Worm (Caenorhabditis elegans) whole organism, L1 larva: Measurements from ENCODE around the gene F10C2.5.
A peak's percentile ranks its signal among the peaks of the same experiment; 100 is the strongest.

ENCODE experiments used
- C04F5.9 ChIP-seq: sonication (generic microtip); optimal IDR thresholded peaks from 2 replicates; lab custom pipeline; 2016; ENCODE audit warnings: missing genetic modification characterization, missing compliant biosample characterization
- C16A3.4 ChIP-seq: fragments of 150-350 bp; optimal IDR thresholded peaks from 2 replicates; lab custom pipeline; 2014; ENCODE audit warnings: missing biosample characterization, missing genetic modification characterization
- aha-1 ChIP-seq: fragments of 150-350 bp; optimal IDR thresholded peaks from 2 replicates; lab custom pipeline; 2014; ENCODE audit warnings: missing biosample characterization, missing genetic modification characterization
- aly-2 ChIP-seq: fragments of 150-350 bp; optimal IDR thresholded peaks from 2 replicates; lab custom pipeline; 2014; ENCODE audit warnings: missing biosample characterization, missing genetic modification characterization
- blmp-1 ChIP-seq: fragments of 150-350 bp; optimal IDR thresholded peaks from 2 replicates; lab custom pipeline; 2014; ENCODE audit warnings: missing biosample characterization, missing genetic modification characterization
- ceh-63 ChIP-seq: fragments of 200-800 bp; sonication (Bioruptor generic); optimal IDR thresholded peaks from 2 replicates; lab custom pipeline; 2018; ENCODE audit warnings: mild to moderate bottlenecking, missing genetic modification characterization, missing compliant biosample characterization
- ceh-82 ChIP-seq, 3 experiments: fragments of 150-350 bp in 1 of 3; sonication (generic microtip) in 2 of 3; optimal IDR thresholded peaks; 2 replicates each; lab custom pipeline; 2014 to 2017; ENCODE audit warnings: missing biosample characterization in 3 of 3, missing genetic modification characterization in 3 of 3
- dpl-1 ChIP-seq, 3 experiments: fragments of 150-350 bp in 2 of 3; sonication (generic microtip) in 1 of 3; optimal IDR thresholded peaks; 2 replicates each; lab custom pipeline; 2014 to 2017; ENCODE audit warnings: missing biosample characterization in 3 of 3, missing genetic modification characterization in 3 of 3, missing genetic modification reagents in 3 of 3
- elt-3 ChIP-seq, 6 experiments: fragments of 150-350 bp in 1 of 6; sonication (generic microtip); optimal IDR thresholded peaks; 2 replicates each; lab custom pipeline; 2017 to 2018; ENCODE audit warnings: missing biosample characterization in 6 of 6, missing genetic modification characterization in 6 of 6, inconsistent platforms in 1 of 6
- ets-5 ChIP-seq: fragments of 200-800 bp; sonication (Bioruptor generic); IDR thresholded peaks from 2 replicates; pipeline ENCODE4 v1.3.6; 2022; ENCODE audit warnings: missing genetic modification characterization, missing compliant biosample characterization
- fkh-4 ChIP-seq: sonication (generic microtip); optimal IDR thresholded peaks from 2 replicates; lab custom pipeline; 2016; ENCODE audit warnings: missing compliant biosample characterization, missing genetic modification characterization, borderline replicate concordance
- fkh-8 ChIP-seq: sonication (generic microtip); optimal IDR thresholded peaks from 2 replicates; lab custom pipeline; 2016; ENCODE audit warnings: mild to moderate bottlenecking, missing genetic modification characterization, missing compliant biosample characterization
- grh-1 ChIP-seq: fragments of 200-800 bp; sonication (Bioruptor generic); IDR thresholded peaks from 2 replicates; pipeline ENCODE4 v1.3.6; 2022; ENCODE audit warnings: missing genetic modification reagents, missing genetic modification characterization, missing compliant biosample characterization
- hpl-2 ChIP-seq: fragments of 150-350 bp; optimal IDR thresholded peaks from 2 replicates; lab custom pipeline; 2014; ENCODE audit warnings: missing biosample characterization, missing genetic modification reagents, missing genetic modification characterization
- irx-1 ChIP-seq: sonication (generic microtip); optimal IDR thresholded peaks from 2 replicates; lab custom pipeline; 2016; ENCODE audit warnings: missing genetic modification characterization, missing compliant biosample characterization
- isw-1 ChIP-seq: fragments of 200-800 bp; sonication (Bioruptor generic); IDR thresholded peaks from 2 replicates; pipeline ENCODE4 v1.3.6; 2022; ENCODE audit warnings: missing genetic modification characterization, missing compliant biosample characterization
- jun-1 ChIP-seq: fragments of 150-350 bp; optimal IDR thresholded peaks from 2 replicates; lab custom pipeline; 2014; ENCODE audit warnings: missing biosample characterization, missing genetic modification reagents, missing genetic modification characterization
- lin-13 ChIP-seq: fragments of 150-350 bp; optimal IDR thresholded peaks from 2 replicates; lab custom pipeline; 2014; ENCODE audit warnings: missing biosample characterization, missing genetic modification reagents, missing genetic modification characterization
- lin-14 ChIP-seq: fragments of 200-800 bp; sonication (Bioruptor generic); optimal IDR thresholded peaks from 2 replicates; lab custom pipeline; 2018; ENCODE audit warnings: mild to moderate bottlenecking, missing genetic modification characterization, moderate library complexity, missing compliant biosample characterization
- lin-15B ChIP-seq: fragments of 150-350 bp; sonication (generic microtip); optimal IDR thresholded peaks from 3 replicates; lab custom pipeline; 2014; ENCODE audit warnings: missing biosample characterization, missing genetic modification characterization
- lin-39 ChIP-seq: fragments of 150-350 bp; optimal IDR thresholded peaks from 2 replicates; lab custom pipeline; 2014; ENCODE audit warnings: missing biosample characterization, missing genetic modification reagents, missing genetic modification characterization
- lir-3 ChIP-seq: sonication (generic microtip); optimal IDR thresholded peaks from 2 replicates; lab custom pipeline; 2016; ENCODE audit warnings: mild to moderate bottlenecking, missing genetic modification characterization, moderate library complexity, missing compliant biosample characterization; ENCODE audit not compliant: poor library complexity
- lsy-2 ChIP-seq, 2 experiments: fragments of 150-350 bp; optimal IDR thresholded peaks; 2 replicates each; lab custom pipeline; 2014; ENCODE audit warnings: missing biosample characterization in 2 of 2, missing genetic modification characterization in 2 of 2
- mab-9 ChIP-seq: fragments of 200-800 bp; sonication (Bioruptor generic); IDR thresholded peaks from 2 replicates; pipeline ENCODE4 v1.3.6; 2022; ENCODE audit warnings: missing genetic modification reagents, missing genetic modification characterization, missing compliant biosample characterization
- mdl-1 ChIP-seq, 2 experiments: fragments of 150-350 bp; optimal IDR thresholded peaks; 2 replicates each; lab custom pipeline; 2014 to 2017; ENCODE audit warnings: missing biosample characterization in 2 of 2, missing genetic modification characterization in 2 of 2, inconsistent platforms in 1 of 2
- mef-2 ChIP-seq: fragments of 150-350 bp; optimal IDR thresholded peaks from 2 replicates; lab custom pipeline; 2014; ENCODE audit warnings: missing biosample characterization, missing genetic modification characterization
- nhr-11 ChIP-seq: fragments of 150-350 bp; optimal IDR thresholded peaks from 2 replicates; lab custom pipeline; 2014; ENCODE audit warnings: missing biosample characterization, missing genetic modification characterization
- nhr-19 ChIP-seq: fragments of 200-800 bp; sonication (Bioruptor generic); conservative IDR thresholded peaks from 2 replicates; pipeline ENCODE4 v1.3.6; 2022; ENCODE audit warnings: missing genetic modification characterization, missing compliant biosample characterization
- nhr-20 ChIP-seq: sonication (generic microtip); optimal IDR thresholded peaks from 2 replicates; lab custom pipeline; 2016; ENCODE audit warnings: mild to moderate bottlenecking, missing genetic modification characterization, missing compliant biosample characterization
- nhr-47 ChIP-seq: sonication (generic microtip); optimal IDR thresholded peaks from 2 replicates; lab custom pipeline; 2016; ENCODE audit warnings: mild to moderate bottlenecking, missing genetic modification characterization, moderate library complexity, missing compliant biosample characterization
- nhr-77 ChIP-seq: fragments of 150-350 bp; optimal IDR thresholded peaks from 2 replicates; lab custom pipeline; 2014; ENCODE audit warnings: missing biosample characterization, missing genetic modification characterization
- nhr-84 ChIP-seq: sonication (generic microtip); optimal IDR thresholded peaks from 2 replicates; lab custom pipeline; 2017; ENCODE audit warnings: missing biosample characterization, missing genetic modification characterization
- nhr-85 ChIP-seq: sonication (generic microtip); peaks from one replicate; lab custom pipeline; 2016; ENCODE audit warnings: missing genetic modification characterization, inconsistent platforms, missing compliant biosample characterization
- pag-3 ChIP-seq: sonication (generic microtip); optimal IDR thresholded peaks from 2 replicates; lab custom pipeline; 2017; ENCODE audit warnings: missing genetic modification characterization, mild to moderate bottlenecking, missing compliant biosample characterization, antibody characterized with exemption, borderline replicate concordance; ENCODE audit not compliant: insufficient read depth
- pqm-1 ChIP-seq: sonication (generic microtip); optimal IDR thresholded peaks from 3 replicates; lab custom pipeline; 2017; ENCODE audit warnings: missing biosample characterization, missing genetic modification characterization
- skn-1 ChIP-seq: fragments of 150-350 bp; optimal IDR thresholded peaks from 2 replicates; lab custom pipeline; 2014; ENCODE audit warnings: missing biosample characterization, missing genetic modification characterization
- snpc-4 ChIP-seq: fragments of 150-350 bp; optimal IDR thresholded peaks from 2 replicates; lab custom pipeline; 2014; ENCODE audit warnings: missing biosample characterization, missing genetic modification characterization
- snu-23 ChIP-seq: sonication (generic microtip); optimal IDR thresholded peaks from 2 replicates; lab custom pipeline; 2016; ENCODE audit warnings: missing genetic modification characterization, missing compliant biosample characterization
- sptf-1 ChIP-seq: fragments of 150-350 bp; optimal IDR thresholded peaks from 2 replicates; lab custom pipeline; 2014; ENCODE audit warnings: missing biosample characterization, missing genetic modification characterization
- sup-37 ChIP-seq: fragments of 200-800 bp; sonication (Bioruptor generic); optimal IDR thresholded peaks from 2 replicates; lab custom pipeline; 2018; ENCODE audit warnings: mild to moderate bottlenecking, missing genetic modification characterization, missing compliant biosample characterization
- tbx-2 ChIP-seq: sonication (generic microtip); optimal IDR thresholded peaks from 2 replicates; lab custom pipeline; 2016; ENCODE audit warnings: missing genetic modification characterization, missing compliant biosample characterization
- unc-130 ChIP-seq: fragments of 150-350 bp; optimal IDR thresholded peaks from 2 replicates; lab custom pipeline; 2017; ENCODE audit warnings: missing biosample characterization, missing genetic modification characterization, inconsistent platforms
- unc-30 ChIP-seq: sonication (generic microtip); optimal IDR thresholded peaks from 2 replicates; lab custom pipeline; 2017; ENCODE audit warnings: missing biosample characterization, missing genetic modification characterization
- unc-62 ChIP-seq: fragments of 150-350 bp; optimal IDR thresholded peaks from 2 replicates; lab custom pipeline; 2014; ENCODE audit warnings: missing biosample characterization, missing genetic modification reagents, missing genetic modification characterization
- unc-86 ChIP-seq: sonication (generic microtip); optimal IDR thresholded peaks from 2 replicates; lab custom pipeline; 2016; ENCODE audit warnings: missing genetic modification characterization, missing compliant biosample characterization
- unc-98 ChIP-seq: fragments of 200-800 bp; sonication (Bioruptor generic); IDR thresholded peaks from 2 replicates; pipeline ENCODE4 v1.3.6; 2022; ENCODE audit warnings: missing genetic modification characterization, missing compliant biosample characterization
- xbp-1 ChIP-seq: sonication (generic microtip); optimal IDR thresholded peaks from 2 replicates; lab custom pipeline; 2016; ENCODE audit warnings: missing genetic modification characterization, missing compliant biosample characterization
- zag-1 ChIP-seq: fragments of 150-350 bp; optimal IDR thresholded peaks from 2 replicates; lab custom pipeline; 2014; ENCODE audit warnings: missing biosample characterization, missing genetic modification characterization
- zip-4 ChIP-seq: fragments of 200-800 bp; sonication (Bioruptor generic); optimal IDR thresholded peaks from 2 replicates; lab custom pipeline; 2018; ENCODE audit warnings: mild to moderate bottlenecking, missing genetic modification characterization, moderate library complexity, missing compliant biosample characterization
- ztf-4 ChIP-seq: fragments of 150-350 bp; optimal IDR thresholded peaks from 2 replicates; lab custom pipeline; 2014; ENCODE audit warnings: missing biosample characterization, missing genetic modification characterization

Gene F10C2.5

DNA sequence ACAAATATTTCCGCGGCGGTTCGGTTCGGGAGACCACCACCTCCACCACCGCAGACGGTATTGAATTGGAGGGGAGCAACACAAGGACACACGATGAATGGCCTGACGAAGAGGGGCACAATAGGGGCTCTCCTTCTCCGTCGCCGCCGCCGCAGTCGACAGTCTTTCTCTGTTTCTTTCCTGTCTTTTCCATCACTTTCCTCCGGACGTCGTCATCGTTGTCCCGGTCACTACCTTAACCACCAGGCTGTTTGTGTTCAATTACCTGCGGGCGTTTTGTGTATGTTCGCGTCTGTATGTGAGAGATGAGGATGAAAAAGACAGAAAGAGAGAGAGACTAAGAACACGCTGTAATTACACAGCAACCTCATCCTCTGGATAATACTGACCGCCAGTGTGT, 5.5 kb upstream of the F10C2.5 start:
- TF ChIP-seq nhr-85 (tag; lab: Kevin White, UChicago) (peak; percentile 34), blmp-1 (peak; percentile 28), mab-9 (GFP tag; lab: Robert Waterston, UW) (no peak), mdl-1 (tag; optimal IDR thresholded peaks at IDR 0.05; lab: Kevin White, UChicago) (no peak), lin-14 (GFP tag; lab: Kevin White, UChicago) (peak; percentile 29)

DNA sequence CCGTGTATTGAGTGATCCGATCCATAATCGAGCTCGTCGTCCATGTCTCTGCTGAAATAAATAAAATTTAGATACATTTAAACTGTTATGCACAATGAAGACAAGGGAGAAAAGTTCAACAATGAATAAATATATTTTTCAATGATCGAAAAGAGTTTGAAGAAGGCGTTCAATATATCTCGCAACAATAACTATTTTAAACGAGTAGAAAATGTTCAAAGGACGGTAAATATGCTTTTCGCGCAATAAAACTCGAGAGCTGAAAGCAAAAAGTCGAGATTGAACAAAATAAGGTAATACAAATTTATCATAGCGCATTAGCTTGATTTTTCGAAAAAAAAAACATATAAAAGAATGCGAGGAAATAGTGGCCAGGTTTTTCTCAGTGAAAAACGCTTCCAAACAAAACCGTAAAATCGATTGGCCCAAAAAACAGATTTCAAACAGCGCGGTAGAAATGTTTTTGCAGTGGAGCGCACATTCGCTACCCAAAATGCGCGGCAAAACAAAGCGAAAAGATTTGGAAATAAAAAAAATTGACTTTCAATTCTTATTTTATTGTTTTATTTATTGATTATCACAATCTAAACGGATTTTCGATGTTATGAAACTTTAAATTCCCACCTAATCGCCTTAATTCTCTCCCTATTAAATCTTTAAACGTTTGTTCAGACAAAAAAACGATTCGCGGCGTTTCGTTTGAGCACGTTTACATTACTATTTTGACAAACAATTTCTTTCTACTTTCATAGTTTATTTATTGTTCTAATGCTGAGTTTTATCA, 4.2 kb upstream of the F10C2.5 start, which contains the start of the genes kup-1 and F10C2.4:
Gene kup-1, minus strand, starts transcription at position 51 of the 784 bp plus-strand sequence.
Gene F10C2.4, plus strand, starts transcription at position 734 of the 784 bp plus-strand sequence.
- TF ChIP-seq unc-62, result no peak
- no peak for TF ChIP-seq lin-39 (tag; lab: Kevin White, UChicago)
- TF ChIP-seq unc-130, result no peak
- no peak for TF ChIP-seq nhr-11 (tag; lab: Kevin White, UChicago)
- TF ChIP-seq snu-23 (GFP tag; lab: Kevin White, UChicago), result peak; percentile 76
- peak; percentile 48 for TF ChIP-seq isw-1 (GFP tag; lab: Robert Waterston, UW)
- TF ChIP-seq snpc-4 (tag; lab: Kevin White, UChicago), result peak; percentile 19
- peak; percentile 60 for TF ChIP-seq blmp-1
- peak; percentile 48 for TF ChIP-seq unc-86
- peak; percentile 81 for TF ChIP-seq nhr-85 (tag; lab: Kevin White, UChicago)
- no peak for TF ChIP-seq zag-1
- peak; percentile 64 for TF ChIP-seq xbp-1 (tag; lab: Kevin White, UChicago)
- TF ChIP-seq hpl-2 (GFP tag; lab: Kevin White, UChicago), result no peak
- TF ChIP-seq dpl-1 (GFP tag; optimal IDR thresholded peaks at IDR 0.05; lab: Kevin White, UChicago), result peak; percentile 92 to 96 (median 94)
- TF ChIP-seq fkh-4 (tag; lab: Kevin White, UChicago), result no peak
- TF ChIP-seq unc-98, result no peak
- peak; percentile 63 for TF ChIP-seq C16A3.4
- TF ChIP-seq nhr-19, result peak; percentile 48
- TF ChIP-seq jun-1 (tag; lab: Kevin White, UChicago), result no peak
- no peak for TF ChIP-seq nhr-84
- TF ChIP-seq lsy-2 (tag; optimal IDR thresholded peaks at IDR 0.05; lab: Kevin White, UChicago), result peak; percentile 63 to 84
- peak in 1 of 3 experiments; percentile 63 for TF ChIP-seq ceh-82 (tag; optimal IDR thresholded peaks at IDR 0.05; lab: Kevin White, UChicago)
- peak; percentile 26 for TF ChIP-seq C04F5.9 (tag; lab: Kevin White, UChicago)
- peak; percentile 71 for TF ChIP-seq nhr-20 (tag; lab: Kevin White, UChicago)
- no peak for TF ChIP-seq ets-5 (GFP tag; lab: Robert Waterston, UW)
- no peak for TF ChIP-seq lin-14 (GFP tag; lab: Kevin White, UChicago)
- peak; percentile 51 for TF ChIP-seq nhr-77
- no peak for TF ChIP-seq aly-2
- TF ChIP-seq lir-3 (tag; lab: Kevin White, UChicago), result no peak
- TF ChIP-seq sup-37 (GFP tag; lab: Kevin White, UChicago), result no peak
- TF ChIP-seq unc-30, result no peak
- TF ChIP-seq pag-3 (tag; lab: Kevin White, UChicago), result no peak
- TF ChIP-seq ztf-4, result no peak
- peak; percentile 66 for TF ChIP-seq tbx-2 (tag; lab: Kevin White, UChicago)
- TF ChIP-seq nhr-47 (tag; lab: Kevin White, UChicago), result peak; percentile 63
- TF ChIP-seq skn-1, result peak; percentile 58
- TF ChIP-seq grh-1 (GFP tag; lab: Robert Waterston, UW), result no peak
- TF ChIP-seq sptf-1 (tag; lab: Kevin White, UChicago), result no peak
- peak; percentile 42 for TF ChIP-seq fkh-8 (tag; lab: Kevin White, UChicago)
- TF ChIP-seq aha-1, result no peak
- no peak for TF ChIP-seq mef-2 (tag; lab: Kevin White, UChicago)
- TF ChIP-seq irx-1 (tag; lab: Kevin White, UChicago), result peak; percentile 34
- no peak for TF ChIP-seq zip-4 (GFP tag; lab: Kevin White, UChicago)
- TF ChIP-seq lin-15B (tag; lab: Kevin White, UChicago), result peak; percentile 74
- TF ChIP-seq pqm-1, result no peak
- TF ChIP-seq elt-3 (tag; optimal IDR thresholded peaks at IDR 0.05; lab: Kevin White, UChicago), result peak in 2 of 6 experiments; percentile 50 to 62
- TF ChIP-seq lin-13, result no peak
- no peak for TF ChIP-seq ceh-63 (GFP tag; lab: Kevin White, UChicago)
